Worm (Caenorhabditis elegans): Measurements from ENCODE around the gene nac-3.

nac-3 gene

ce11 chrIII:10152495-10152894, at the start of gene nac-3:
Gene nac-3, plus strand, starts transcription at chrIII:10152795.
- TF ChIP-seq ceh-6 (GFP tag; optimal IDR thresholded peaks at IDR 0.05) (no peak), ref-2 (tag; optimal IDR thresholded peaks at IDR 0.05) (no peak), sox-4 (tag; optimal IDR thresholded peaks at IDR 0.05) (no peak), hlh-30 (tag; optimal IDR thresholded peaks at IDR 0.05; ENCODE audit: insufficient read depth) (no peak)

- TF ChIP-seq ref-2 (tag; optimal IDR thresholded peaks at IDR 0.05): no peak
- TF ChIP-seq sdc-2 (tag; optimal IDR thresholded peaks at IDR 0.05): no peak
- no peak for TF ChIP-seq unc-55 (GFP tag; optimal IDR thresholded peaks at IDR 0.05)
These were observed 46.2 kb upstream of the nac-3 start, which contains the start of gene srt-55 for ce11 chrIII:10106390-10106789. Gene srt-55, minus strand, starts transcription at chrIII:10106490.

- TF ChIP-seq ceh-31 (tag; optimal IDR thresholded peaks at IDR 0.05): no peak
- TF ChIP-seq lin-11 (tag; optimal IDR thresholded peaks at IDR 0.05): no peak
- no peak for TF ChIP-seq unc-86 (tag; optimal IDR thresholded peaks at IDR 0.05)
- no peak for TF ChIP-seq mec-3 (tag; optimal IDR thresholded peaks at IDR 0.05; ENCODE audit: borderline replicate concordance)
- no peak for TF ChIP-seq ama-1 (optimal IDR thresholded peaks at IDR 0.05)
- TF ChIP-seq ttx-3 (tag; optimal IDR thresholded peaks at IDR 0.05): no peak
- TF ChIP-seq eyg-1 (tag; optimal IDR thresholded peaks at IDR 0.05): no peak
- TF ChIP-seq npax-4 (tag; optimal IDR thresholded peaks at IDR 0.05): no peak
These were observed 43.6 kb upstream of the nac-3 start, which contains the start of gene T16H12.9 for ce11 chrIII:10108995-10109394. Gene T16H12.9, plus strand, starts transcription at chrIII:10109295.

- TF ChIP-seq nhr-232 (tag; optimal IDR thresholded peaks at IDR 0.05) (no peak), unc-55 (GFP tag; optimal IDR thresholded peaks at IDR 0.05) (no peak), hlh-15 (tag; optimal IDR thresholded peaks at IDR 0.05) (no peak), nhr-11 (tag; optimal IDR thresholded peaks at IDR 0.05) (no peak)
These were observed 39.6 kb upstream of the nac-3 start, which contains the start of gene vps-29 for ce11 chrIII:10112958-10113357. Gene vps-29, minus strand, starts transcription at chrIII:10113058.

- TF ChIP-seq ceh-24 (tag; optimal IDR thresholded peaks at IDR 0.05) (no peak), unc-42 (tag; optimal IDR thresholded peaks at IDR 0.05) (peak; percentile 13)
These were observed 37.9 kb upstream of the nac-3 start, which contains the start of the genes ZK1128.1 and mett-10 for ce11 chrIII:10114662-10115061. Gene ZK1128.1, minus strand, starts transcription at chrIII:10114760. Gene mett-10, plus strand, starts transcription at chrIII:10115036.

ce11 chrIII:10118818-10119217, 33.8 kb upstream of the nac-3 start, which contains the start of gene ZK1128.3:
Gene ZK1128.3, minus strand, starts transcription at chrIII:10118918.
- TF ChIP-seq madf-2 (tag; optimal IDR thresholded peaks at IDR 0.05): no peak
- no peak for TF ChIP-seq sox-4 (tag; optimal IDR thresholded peaks at IDR 0.05)
- TF ChIP-seq ceh-48 (tag; optimal IDR thresholded peaks at IDR 0.05): no peak
- no peak for TF ChIP-seq tbx-2 (tag; optimal IDR thresholded peaks at IDR 0.05)
- TF ChIP-seq tbx-7 (tag; optimal IDR thresholded peaks at IDR 0.05): no peak
- no peak for TF ChIP-seq C08G9.2 (tag; optimal IDR thresholded peaks at IDR 0.05)
- TF ChIP-seq elt-4 (tag; optimal IDR thresholded peaks at IDR 0.05): no peak
- TF ChIP-seq lim-6 (tag; optimal IDR thresholded peaks at IDR 0.05): no peak
- no peak for TF ChIP-seq ceh-31 (tag; optimal IDR thresholded peaks at IDR 0.05)
- no peak for TF ChIP-seq T23F11.4 (GFP tag; optimal IDR thresholded peaks at IDR 0.05)

- TF ChIP-seq unc-42 (tag; optimal IDR thresholded peaks at IDR 0.05) (peak; percentile 16), ama-1 (optimal IDR thresholded peaks at IDR 0.05) (no peak), ceh-31 (tag; optimal IDR thresholded peaks at IDR 0.05) (peak; percentile 28), ceh-48 (tag; optimal IDR thresholded peaks at IDR 0.05) (peak; percentile 90)
These were observed 32.3 kb upstream of the nac-3 start, which contains the start of the genes gtf-2H3 and ham-3 for ce11 chrIII:10120076-10120831. Gene gtf-2H3, minus strand, starts transcription at chrIII:10120148. Gene ham-3, plus strand, starts transcription at chrIII:10120781.
